Worm (Caenorhabditis elegans): ENCODE measurements around the gene ceh-41.

The ceh-41 gene

DNA sequence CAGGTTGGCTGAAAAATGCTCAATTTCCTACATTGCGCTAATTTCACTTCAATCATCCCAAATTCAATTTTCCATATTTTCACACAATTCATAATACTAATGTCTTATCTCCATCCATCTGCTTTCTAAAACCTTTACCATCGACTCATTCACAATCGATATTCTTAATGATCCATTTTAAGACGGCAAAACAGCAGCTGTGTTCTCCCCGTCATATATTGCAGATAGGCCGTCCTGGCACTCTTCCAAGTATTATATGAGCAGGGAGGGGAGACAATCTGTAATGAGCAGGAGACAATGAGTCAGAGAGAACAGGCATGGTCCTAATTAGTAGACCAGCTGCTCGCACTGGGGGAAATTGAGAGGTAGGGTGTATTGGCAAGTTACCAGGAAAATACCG, 9.3 kb upstream of the ceh-41 start:
- TF ChIP-seq ces-1 (GFP tag; optimal IDR thresholded peaks at IDR 0.05) = no peak
- no peak for TF ChIP-seq mab-5 (tag; optimal IDR thresholded peaks at IDR 0.05)
- no peak for TF ChIP-seq flh-1 (GFP tag; optimal IDR thresholded peaks at IDR 0.05)
- TF ChIP-seq lsy-2 (tag; optimal IDR thresholded peaks at IDR 0.05) = no peak
- no peak for TF ChIP-seq unc-39 (tag; optimal IDR thresholded peaks at IDR 0.05)
- TF ChIP-seq M03D4.4 (tag; optimal IDR thresholded peaks at IDR 0.05) = no peak
- TF ChIP-seq pha-4 (tag; optimal IDR thresholded peaks at IDR 0.05) = no peak
- no peak for TF ChIP-seq snpc-4 (tag; optimal IDR thresholded peaks at IDR 0.05)
- TF ChIP-seq sem-2 (GFP tag; optimal IDR thresholded peaks at IDR 0.05) = no peak
- TF ChIP-seq blmp-1 (tag; optimal IDR thresholded peaks at IDR 0.05) = no peak
- TF ChIP-seq elt-3 (tag; optimal IDR thresholded peaks at IDR 0.05) = no peak
- no peak for TF ChIP-seq lin-13 (tag; optimal IDR thresholded peaks at IDR 0.05)
- TF ChIP-seq bed-3 (GFP tag; optimal IDR thresholded peaks at IDR 0.05) = no peak
- TF ChIP-seq lin-32 (GFP tag; optimal IDR thresholded peaks at IDR 0.05) = peak; percentile 26
- peak; percentile 96 for TF ChIP-seq ceh-39 (tag; optimal IDR thresholded peaks at IDR 0.05)
- TF ChIP-seq ceh-43 (GFP tag; optimal IDR thresholded peaks at IDR 0.05) = no peak
- TF ChIP-seq hlh-1 (tag; optimal IDR thresholded peaks at IDR 0.05) = no peak
- no peak for TF ChIP-seq nhr-28 (tag; optimal IDR thresholded peaks at IDR 0.05)
- TF ChIP-seq nhr-2 (tag; optimal IDR thresholded peaks at IDR 0.05) = peak; percentile 4
- no peak for TF ChIP-seq nhr-237 (tag; optimal IDR thresholded peaks at IDR 0.05)
- TF ChIP-seq drap-1 (GFP tag; optimal IDR thresholded peaks at IDR 0.05) = no peak
- TF ChIP-seq unc-120 (tag; optimal IDR thresholded peaks at IDR 0.05; ENCODE audit: poor library complexity, severe bottlenecking) = no peak
- TF ChIP-seq nhr-12 (tag; optimal IDR thresholded peaks at IDR 0.05) = no peak
- TF ChIP-seq ceh-83 (GFP tag; optimal IDR thresholded peaks at IDR 0.05) = no peak
- TF ChIP-seq zip-8 (tag; optimal IDR thresholded peaks at IDR 0.05) = no peak
- TF ChIP-seq cnd-1 (tag; optimal IDR thresholded peaks at IDR 0.05) = peak; percentile 28
- TF ChIP-seq ztf-11 (tag; optimal IDR thresholded peaks at IDR 0.05) = no peak
- no peak for TF ChIP-seq elt-1 (tag; optimal IDR thresholded peaks at IDR 0.05; ENCODE audit: borderline replicate concordance, insufficient read depth)
- TF ChIP-seq nhr-76 (tag; optimal IDR thresholded peaks at IDR 0.05) = no peak
- TF ChIP-seq ham-2 (GFP tag; optimal IDR thresholded peaks at IDR 0.05) = no peak
- no peak for TF ChIP-seq tbx-8 (GFP tag; optimal IDR thresholded peaks at IDR 0.05)
- TF ChIP-seq sptf-1 (tag; optimal IDR thresholded peaks at IDR 0.05) = no peak
- TF ChIP-seq mls-2 (tag; optimal IDR thresholded peaks at IDR 0.05) = no peak

- peak; percentile 34 for TF ChIP-seq nhr-2 (tag; optimal IDR thresholded peaks at IDR 0.05)
- peak; percentile 53 for TF ChIP-seq drap-1 (GFP tag; optimal IDR thresholded peaks at IDR 0.05)
- peak; percentile 64 for TF ChIP-seq pha-4 (tag; optimal IDR thresholded peaks at IDR 0.05)
- TF ChIP-seq ces-1 (GFP tag; optimal IDR thresholded peaks at IDR 0.05) = peak; percentile 49
- no peak for TF ChIP-seq elt-3 (tag; optimal IDR thresholded peaks at IDR 0.05)
- peak; percentile 14 for TF ChIP-seq cnd-1 (tag; optimal IDR thresholded peaks at IDR 0.05)
- peak; percentile 12 for TF ChIP-seq mls-2 (tag; optimal IDR thresholded peaks at IDR 0.05)
- TF ChIP-seq lin-32 (GFP tag; optimal IDR thresholded peaks at IDR 0.05) = no peak
- TF ChIP-seq mep-1 (tag; optimal IDR thresholded peaks at IDR 0.05) = peak; percentile 64
- peak; percentile 42 for TF ChIP-seq hlh-1 (tag; optimal IDR thresholded peaks at IDR 0.05)
- TF ChIP-seq lsy-2 (tag; optimal IDR thresholded peaks at IDR 0.05) = peak; percentile 18
- TF ChIP-seq unc-120 (tag; optimal IDR thresholded peaks at IDR 0.05; ENCODE audit: poor library complexity, severe bottlenecking) = peak; percentile 44
- peak; percentile 27 for TF ChIP-seq unc-62 (GFP tag; optimal IDR thresholded peaks at IDR 0.05)
- peak; percentile 67 for TF ChIP-seq sptf-1 (tag; optimal IDR thresholded peaks at IDR 0.05)
- no peak for TF ChIP-seq blmp-1 (tag; optimal IDR thresholded peaks at IDR 0.05)
- no peak for TF ChIP-seq sem-2 (GFP tag; optimal IDR thresholded peaks at IDR 0.05)
- peak; percentile 40 for TF ChIP-seq M03D4.4 (tag; optimal IDR thresholded peaks at IDR 0.05)
- peak; percentile 52 for TF ChIP-seq lin-13 (tag; optimal IDR thresholded peaks at IDR 0.05)
- TF ChIP-seq tbx-8 (GFP tag; optimal IDR thresholded peaks at IDR 0.05) = peak; percentile 11
- TF ChIP-seq nhr-237 (tag; optimal IDR thresholded peaks at IDR 0.05) = peak; percentile 27
Measured at ce11 chrX:1856160-1856559, 7.7 kb upstream of the ceh-41 start, which contains the start of gene ceh-39. TSS of gene ceh-39 (minus strand) at chrX:1856172.

- TF ChIP-seq ces-1 (GFP tag; optimal IDR thresholded peaks at IDR 0.05) (peak; percentile 17), nhr-237 (tag; optimal IDR thresholded peaks at IDR 0.05) (no peak), mls-2 (tag; optimal IDR thresholded peaks at IDR 0.05) (no peak), mep-1 (tag; optimal IDR thresholded peaks at IDR 0.05) (no peak), pha-4 (tag; optimal IDR thresholded peaks at IDR 0.05) (no peak), snpc-4 (tag; optimal IDR thresholded peaks at IDR 0.05) (no peak), unc-120 (tag; optimal IDR thresholded peaks at IDR 0.05; ENCODE audit: poor library complexity, severe bottlenecking) (peak; percentile 4), flh-1 (GFP tag; optimal IDR thresholded peaks at IDR 0.05) (no peak)
Measured at ce11 chrX:1853596-1853995, 5.1 kb upstream of the ceh-41 start, which contains the start of gene T26C11.9. TSS of gene T26C11.9 (minus strand) at chrX:1853849.

Measured in whole organism, mixed stage, embryonic.